Worm (Caenorhabditis elegans) whole organism, L4 larva: ENCODE data around the gene K10B4.3.

Experiments used
- D1046.2 ChIP-seq: fragments of 200-800 bp; sonication (Bioruptor generic); IDR thresholded peaks from 2 replicates; pipeline ENCODE4 v1.3.6; 2022; ENCODE audit warnings: missing genetic modification characterization, missing compliant biosample characterization
- F26F4.8 ChIP-seq: fragments of 200-800 bp; sonication (Bioruptor generic); conservative IDR thresholded peaks from 2 replicates; pipeline ENCODE4 v1.3.6; 2022; ENCODE audit warnings: missing genetic modification characterization, missing compliant biosample characterization
- F37D6.2 ChIP-seq: sonication (generic microtip); optimal IDR thresholded peaks from 2 replicates; lab custom pipeline; 2016; ENCODE audit warnings: mild to moderate bottlenecking, missing genetic modification characterization, missing compliant biosample characterization
- R02D3.7 ChIP-seq: fragments of 150-350 bp; sonication (generic microtip); optimal IDR thresholded peaks from 3 replicates; lab custom pipeline; 2014; ENCODE audit warnings: missing biosample characterization, missing genetic modification characterization
- T26A8.4 ChIP-seq: fragments of 200-800 bp; sonication (Bioruptor generic); IDR thresholded peaks from 2 replicates; pipeline ENCODE4 v1.3.6; 2022; ENCODE audit warnings: missing genetic modification characterization, missing compliant biosample characterization
- Y5F2A.4 ChIP-seq: fragments of 200-800 bp; sonication (Bioruptor generic); optimal IDR thresholded peaks from 2 replicates; lab custom pipeline; 2018; ENCODE audit warnings: mild to moderate bottlenecking, missing genetic modification characterization, missing compliant biosample characterization
- Y75B8A.6 ChIP-seq: fragments of 200-800 bp; sonication (Bioruptor generic); IDR thresholded peaks from 2 replicates; pipeline ENCODE4 v1.3.6; 2022; ENCODE audit warnings: missing genetic modification reagents, missing genetic modification characterization, missing compliant biosample characterization
- ZK337.2 ChIP-seq: fragments of 200-800 bp; sonication (Bioruptor generic); IDR thresholded peaks from 2 replicates; pipeline ENCODE4 v1.3.6; 2022; ENCODE audit warnings: missing genetic modification reagents, missing genetic modification characterization, missing compliant biosample characterization
- ZK546.5 ChIP-seq, 2 experiments: sonication (generic microtip); optimal IDR thresholded peaks; 2 replicates each; lab custom pipeline; 2017; ENCODE audit warnings: missing biosample characterization in 2 of 2, missing genetic modification characterization in 2 of 2
- aly-2 ChIP-seq: sonication (generic microtip); optimal IDR thresholded peaks from 2 replicates; lab custom pipeline; 2018; ENCODE audit warnings: missing biosample characterization, missing genetic modification characterization
- ama-1 ChIP-seq: fragments of 150-350 bp; optimal IDR thresholded peaks from 2 replicates; lab custom pipeline; 2014; ENCODE audit warnings: inconsistent platforms, mixed read lengths
- attf-4 ChIP-seq: sonication (generic microtip); optimal IDR thresholded peaks from 3 replicates; lab custom pipeline; 2017; ENCODE audit warnings: missing biosample characterization, missing genetic modification characterization
- ceh-28 ChIP-seq: fragments of 150-350 bp; optimal IDR thresholded peaks from 2 replicates; lab custom pipeline; 2014; ENCODE audit warnings: missing biosample characterization, missing genetic modification reagents, missing genetic modification characterization
- ceh-32 ChIP-seq: sonication (generic microtip); optimal IDR thresholded peaks from 2 replicates; lab custom pipeline; 2016; ENCODE audit warnings: mild to moderate bottlenecking, missing genetic modification characterization, missing compliant biosample characterization; ENCODE audit not compliant: poor library complexity
- ceh-44 ChIP-seq: fragments of 200-800 bp; sonication (Bioruptor generic); IDR thresholded peaks from 2 replicates; pipeline ENCODE4 v1.3.6; 2022; ENCODE audit warnings: missing genetic modification reagents, missing genetic modification characterization, missing compliant biosample characterization
- ceh-62 ChIP-seq: sonication (generic microtip); optimal IDR thresholded peaks from 2 replicates; lab custom pipeline; 2017; ENCODE audit warnings: missing biosample characterization, missing genetic modification characterization
- ceh-82 ChIP-seq: sonication (generic microtip); optimal IDR thresholded peaks from 2 replicates; lab custom pipeline; 2017; ENCODE audit warnings: missing biosample characterization, missing genetic modification characterization
- ces-1 ChIP-seq: fragments of 150-350 bp; sonication (generic microtip); optimal IDR thresholded peaks from 4 replicates; lab custom pipeline; 2014; ENCODE audit warnings: missing biosample characterization, missing genetic modification reagents, missing genetic modification characterization
- daf-12 ChIP-seq: fragments of 150-350 bp; optimal IDR thresholded peaks from 2 replicates; lab custom pipeline; 2014; ENCODE audit warnings: missing biosample characterization, missing genetic modification reagents, missing genetic modification characterization
- dpl-1 ChIP-seq: fragments of 150-350 bp; optimal IDR thresholded peaks from 2 replicates; lab custom pipeline; 2014; ENCODE audit warnings: missing biosample characterization, missing genetic modification reagents, missing genetic modification characterization
- duxl-1 ChIP-seq: sonication (generic microtip); optimal IDR thresholded peaks from 2 replicates; lab custom pipeline; 2016; ENCODE audit warnings: mild to moderate bottlenecking, missing genetic modification characterization, moderate library complexity, missing compliant biosample characterization; ENCODE audit not compliant: poor library complexity
- egl-43 ChIP-seq: fragments of 200-800 bp; sonication (Bioruptor generic); IDR thresholded peaks from 2 replicates; pipeline ENCODE4 v1.3.6; 2022; ENCODE audit warnings: missing genetic modification reagents, missing genetic modification characterization, missing compliant biosample characterization
- fos-1 ChIP-seq: fragments of 150-350 bp; optimal IDR thresholded peaks from 2 replicates; lab custom pipeline; 2014; ENCODE audit warnings: missing biosample characterization, missing genetic modification characterization
- gei-8 ChIP-seq: fragments of 200-800 bp; sonication (Bioruptor generic); optimal IDR thresholded peaks from 2 replicates; lab custom pipeline; 2018; ENCODE audit warnings: mild to moderate bottlenecking, missing genetic modification characterization, missing compliant biosample characterization
- jun-1 ChIP-seq: fragments of 150-350 bp; optimal IDR thresholded peaks from 2 replicates; lab custom pipeline; 2014; ENCODE audit warnings: missing biosample characterization, missing genetic modification reagents, missing genetic modification characterization
- lin-1 ChIP-seq: fragments of 200-800 bp; sonication (Bioruptor generic); IDR thresholded peaks from 2 replicates; pipeline ENCODE4 v1.3.6; 2022; ENCODE audit warnings: missing genetic modification reagents, missing genetic modification characterization, missing compliant biosample characterization
- lin-15B ChIP-seq: fragments of 150-350 bp; sonication (generic microtip); optimal IDR thresholded peaks from 3 replicates; lab custom pipeline; 2014; ENCODE audit warnings: missing biosample characterization, missing genetic modification characterization
- lin-38 ChIP-seq: fragments of 200-800 bp; sonication (Bioruptor generic); IDR thresholded peaks from 2 replicates; pipeline ENCODE4 v1.3.6; 2022; ENCODE audit warnings: missing genetic modification reagents, missing genetic modification characterization, missing compliant biosample characterization
- lir-3 ChIP-seq: sonication (generic microtip); optimal IDR thresholded peaks from 2 replicates; lab custom pipeline; 2016; ENCODE audit warnings: mild to moderate bottlenecking, missing genetic modification characterization, missing compliant biosample characterization
- mep-1 ChIP-seq: fragments of 150-350 bp; sonication (generic microtip); optimal IDR thresholded peaks from 3 replicates; lab custom pipeline; 2014; ENCODE audit warnings: missing biosample characterization, missing genetic modification characterization
- mxl-2 ChIP-seq: fragments of 200-800 bp; sonication (Bioruptor generic); conservative IDR thresholded peaks from 2 replicates; pipeline ENCODE4 v1.3.6; 2022; ENCODE audit warnings: missing genetic modification reagents, missing genetic modification characterization, missing compliant biosample characterization
- nhr-102 ChIP-seq: sonication (generic microtip); optimal IDR thresholded peaks from 2 replicates; lab custom pipeline; 2016; ENCODE audit warnings: mild to moderate bottlenecking, missing genetic modification characterization, moderate library complexity, missing compliant biosample characterization
- nhr-11 ChIP-seq: fragments of 150-350 bp; optimal IDR thresholded peaks from 2 replicates; lab custom pipeline; 2014; ENCODE audit warnings: missing biosample characterization, missing genetic modification characterization
- nhr-111 ChIP-seq: fragments of 200-800 bp; sonication (Bioruptor generic); optimal IDR thresholded peaks from 2 replicates; lab custom pipeline; 2018; ENCODE audit warnings: mild to moderate bottlenecking, missing genetic modification characterization, missing compliant biosample characterization
- nhr-237 ChIP-seq: sonication (generic microtip); optimal IDR thresholded peaks from 2 replicates; lab custom pipeline; 2017; ENCODE audit warnings: missing biosample characterization, missing genetic modification characterization
- nhr-25 ChIP-seq: sonication (generic microtip); optimal IDR thresholded peaks from 2 replicates; lab custom pipeline; 2017; ENCODE audit warnings: missing genetic modification characterization, mild to moderate bottlenecking, missing compliant biosample characterization, antibody characterized with exemption, moderate library complexity, borderline replicate concordance; ENCODE audit not compliant: insufficient read depth
- nhr-28 ChIP-seq: fragments of 150-350 bp; optimal IDR thresholded peaks from 2 replicates; lab custom pipeline; 2014; ENCODE audit warnings: missing biosample characterization, missing genetic modification characterization
- nhr-41 ChIP-seq: fragments of 200-800 bp; sonication (Bioruptor generic); IDR thresholded peaks from 2 replicates; pipeline ENCODE4 v1.3.6; 2022; ENCODE audit warnings: missing genetic modification reagents, missing genetic modification characterization, missing compliant biosample characterization
- nhr-6 ChIP-seq: fragments of 150-350 bp; optimal IDR thresholded peaks from 2 replicates; lab custom pipeline; 2014; ENCODE audit warnings: missing biosample characterization, missing genetic modification characterization
- nhr-76 ChIP-seq: fragments of 150-350 bp; optimal IDR thresholded peaks from 2 replicates; lab custom pipeline; 2014; ENCODE audit warnings: missing biosample characterization, missing genetic modification characterization
- pqm-1 ChIP-seq: sonication (generic microtip); optimal IDR thresholded peaks from 2 replicates; lab custom pipeline; 2017; ENCODE audit warnings: missing biosample characterization, missing genetic modification characterization
- skn-1 ChIP-seq: fragments of 150-350 bp; optimal IDR thresholded peaks from 2 replicates; lab custom pipeline; 2014; ENCODE audit warnings: missing biosample characterization, missing genetic modification characterization
- snpc-1.2 ChIP-seq: fragments of 200-800 bp; sonication (Bioruptor generic); IDR thresholded peaks from 2 replicates; pipeline ENCODE4 v1.3.6; 2022; ENCODE audit warnings: missing genetic modification reagents, missing genetic modification characterization, missing compliant biosample characterization
- spr-1 ChIP-seq: sonication (generic microtip); optimal IDR thresholded peaks from 2 replicates; lab custom pipeline; 2016; ENCODE audit warnings: mild to moderate bottlenecking, missing genetic modification characterization, missing compliant biosample characterization
- spr-3 ChIP-seq: fragments of 200-800 bp; sonication (Bioruptor generic); optimal IDR thresholded peaks from 2 replicates; lab custom pipeline; 2018; ENCODE audit warnings: mild to moderate bottlenecking, missing genetic modification characterization, missing compliant biosample characterization
- tra-1 ChIP-seq: fragments of 200-800 bp; sonication (Bioruptor generic); IDR thresholded peaks from 2 replicates; pipeline ENCODE4 v1.3.6; 2022; ENCODE audit warnings: missing genetic modification reagents, missing genetic modification characterization, missing compliant biosample characterization
- unc-62 ChIP-seq, 3 experiments: fragments of 150-350 bp in 1 of 3; sonication (generic microtip); optimal IDR thresholded peaks in 2 of 3; peaks in 1 of 3; 1 replicate in 1 of 3; 2 replicates in 2 of 3; lab custom pipeline; 2014 to 2017; ENCODE audit warnings: missing biosample characterization in 3 of 3, missing genetic modification characterization in 3 of 3, missing genetic modification reagents in 3 of 3, missing genotype in 1 of 3
- vab-7 ChIP-seq: fragments of 200-800 bp; sonication (Bioruptor generic); IDR thresholded peaks from 2 replicates; pipeline ENCODE4 v1.3.6; 2022; ENCODE audit warnings: missing genetic modification reagents, missing genetic modification characterization, missing compliant biosample characterization
- zag-1 ChIP-seq: fragments of 150-350 bp; optimal IDR thresholded peaks from 2 replicates; lab custom pipeline; 2014; ENCODE audit warnings: missing biosample characterization, missing genetic modification characterization
- zfp-3 ChIP-seq: fragments of 200-800 bp; sonication (Bioruptor generic); conservative IDR thresholded peaks from 2 replicates; pipeline ENCODE4 v1.3.6; 2022; ENCODE audit warnings: missing genetic modification reagents, missing genetic modification characterization, missing compliant biosample characterization
- zip-11 ChIP-seq: fragments of 200-800 bp; sonication (Bioruptor generic); IDR thresholded peaks from 2 replicates; pipeline ENCODE4 v1.3.6; 2022; ENCODE audit warnings: missing genetic modification characterization, missing compliant biosample characterization
- ztf-7 ChIP-seq: fragments of 150-350 bp; optimal IDR thresholded peaks from 2 replicates; lab custom pipeline; 2014; ENCODE audit warnings: missing biosample characterization, missing genetic modification characterization

K10B4.3 gene

DNA sequence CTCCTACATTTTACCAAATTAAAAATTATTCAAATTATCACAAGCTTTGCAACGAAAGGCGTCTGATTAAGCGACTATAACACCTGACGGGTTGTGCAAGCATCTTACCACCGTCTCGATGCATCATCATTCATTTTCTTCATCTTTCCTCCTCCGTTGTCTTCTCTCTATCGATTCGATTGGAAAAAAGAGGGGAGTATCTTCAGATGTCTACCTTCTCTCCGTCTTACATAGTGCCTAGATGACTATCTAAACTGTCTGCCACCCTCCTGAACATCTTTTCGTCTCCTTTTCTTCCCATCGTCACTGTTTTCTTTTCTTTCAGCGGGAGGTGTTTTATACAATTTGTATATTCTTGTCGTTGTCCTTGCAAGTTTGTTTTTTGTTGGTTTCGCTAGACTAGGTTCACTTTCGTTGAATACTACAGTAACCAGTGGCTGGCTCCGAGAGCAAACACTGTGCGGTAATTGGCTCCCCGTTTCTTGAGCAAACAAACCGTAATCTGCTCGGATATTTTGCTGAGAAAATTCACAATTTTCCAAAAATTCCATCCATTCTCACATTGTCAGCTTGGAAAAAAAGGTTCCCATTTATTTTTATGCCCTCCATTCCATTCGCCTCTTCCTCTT lies 38.4 kb upstream of the K10B4.3 start (continued):
- no peak for TF ChIP-seq zfp-3 (GFP tag; lab: Robert Waterston, UW)
- no peak for TF ChIP-seq ceh-44 (GFP tag; lab: Robert Waterston, UW)
- peak; percentile 70 for TF ChIP-seq nhr-6 (tag; lab: Kevin White, UChicago)
- no peak for TF ChIP-seq gei-8 (GFP tag; lab: Kevin White, UChicago)
- TF ChIP-seq vab-7 (GFP tag; lab: Robert Waterston, UW): no peak
- TF ChIP-seq ZK546.5 (tag; optimal IDR thresholded peaks at IDR 0.05; lab: Kevin White, UChicago): no peak
- TF ChIP-seq nhr-76 (tag; lab: Kevin White, UChicago): no peak
- no peak for TF ChIP-seq duxl-1 (tag; lab: Kevin White, UChicago)
- no peak for TF ChIP-seq ces-1 (GFP tag; lab: Kevin White, UChicago)
- no peak for TF ChIP-seq daf-12 (tag; lab: Kevin White, UChicago)
- no peak for TF ChIP-seq lin-1 (GFP tag; lab: Robert Waterston, UW)
- TF ChIP-seq aly-2: no peak
- TF ChIP-seq ZK337.2 (GFP tag; lab: Robert Waterston, UW): no peak
- no peak for TF ChIP-seq F26F4.8 (GFP tag; lab: Robert Waterston, UW)
- peak; percentile 26 for TF ChIP-seq ceh-28 (tag; lab: Kevin White, UChicago)
- no peak for TF ChIP-seq mxl-2 (GFP tag; lab: Robert Waterston, UW)
- TF ChIP-seq Y5F2A.4: no peak
- no peak for TF ChIP-seq ceh-32 (tag; lab: Kevin White, UChicago)
- no peak for TF ChIP-seq zip-11 (GFP tag; lab: Robert Waterston, UW)
- no peak for TF ChIP-seq dpl-1 (GFP tag; lab: Kevin White, UChicago)
- TF ChIP-seq T26A8.4: no peak
- TF ChIP-seq nhr-25: no peak
- TF ChIP-seq F37D6.2 (tag; lab: Kevin White, UChicago): no peak
- no peak for TF ChIP-seq Y75B8A.6 (GFP tag; lab: Robert Waterston, UW)
- TF ChIP-seq unc-62 (GFP tag; optimal IDR thresholded peaks at IDR 0.05 in 1 of 2; lab: Kevin White, UChicago): no peak
- no peak for TF ChIP-seq unc-62 (tag; optimal IDR thresholded peaks at IDR 0.05; lab: Kevin White, UChicago)
- no peak for TF ChIP-seq nhr-102
- peak; percentile 33 for TF ChIP-seq pqm-1 (tag; lab: Kevin White, UChicago)
- TF ChIP-seq zag-1 (tag; lab: Kevin White, UChicago): no peak
- no peak for TF ChIP-seq nhr-11
- no peak for TF ChIP-seq spr-1 (tag; lab: Kevin White, UChicago)
- peak; percentile 43 for TF ChIP-seq lin-38 (GFP tag; lab: Robert Waterston, UW)
- TF ChIP-seq lir-3 (tag; lab: Kevin White, UChicago): no peak
- no peak for TF ChIP-seq snpc-1.2 (GFP tag; lab: Robert Waterston, UW)
- no peak for TF ChIP-seq ztf-7 (tag; lab: Kevin White, UChicago)
- no peak for TF ChIP-seq tra-1 (GFP tag; lab: Robert Waterston, UW)
- TF ChIP-seq nhr-41 (GFP tag; lab: Robert Waterston, UW): no peak
- TF ChIP-seq nhr-237 (tag; lab: Kevin White, UChicago): no peak
- TF ChIP-seq ceh-82: no peak
- TF ChIP-seq ama-1: no peak
- no peak for TF ChIP-seq attf-4 (tag; lab: Kevin White, UChicago)
- no peak for TF ChIP-seq ceh-62 (tag; lab: Kevin White, UChicago)
- no peak for TF ChIP-seq jun-1
- TF ChIP-seq mep-1: peak; percentile 46
- TF ChIP-seq skn-1 (tag; lab: Kevin White, UChicago): no peak
- TF ChIP-seq fos-1 (tag; lab: Kevin White, UChicago): no peak
- TF ChIP-seq nhr-111: no peak
- peak; percentile 56 for TF ChIP-seq nhr-28 (tag; lab: Kevin White, UChicago)
- TF ChIP-seq R02D3.7 (tag; lab: Kevin White, UChicago): no peak
- TF ChIP-seq lin-15B (tag; lab: Kevin White, UChicago): no peak
- TF ChIP-seq D1046.2 (GFP tag; lab: Robert Waterston, UW): no peak
- TF ChIP-seq spr-3 (GFP tag; lab: Kevin White, UChicago): no peak
- no peak for TF ChIP-seq egl-43 (GFP tag; lab: Robert Waterston, UW)
